Worm (Caenorhabditis elegans) whole organism, L3 larva: ENCODE results near the gene far-4.
A peak's percentile ranks its signal among the peaks of the same experiment; 100 is the strongest.

Source experiments
- R02D3.7 ChIP-seq: fragments of 150-350 bp; optimal IDR thresholded peaks from 2 replicates; lab custom pipeline; 2014; ENCODE audit warnings: missing biosample characterization, missing genetic modification characterization
- ama-1 ChIP-seq: fragments of 150-350 bp; optimal IDR thresholded peaks from 2 replicates; lab custom pipeline; 2018
- ceh-28 ChIP-seq: fragments of 150-350 bp; optimal IDR thresholded peaks from 2 replicates; lab custom pipeline; 2014; ENCODE audit warnings: missing biosample characterization, missing genetic modification reagents, missing genetic modification characterization
- ceh-9 ChIP-seq: sonication (generic microtip); optimal IDR thresholded peaks from 2 replicates; lab custom pipeline; 2018; ENCODE audit warnings: missing biosample characterization, missing genetic modification characterization
- daf-12 ChIP-seq: fragments of 150-350 bp; optimal IDR thresholded peaks from 2 replicates; lab custom pipeline; 2014; ENCODE audit warnings: missing biosample characterization, missing genetic modification reagents, missing genetic modification characterization
- egl-5 ChIP-seq: fragments of 150-350 bp; optimal IDR thresholded peaks from 2 replicates; lab custom pipeline; 2017; ENCODE audit warnings: missing biosample characterization, missing genetic modification reagents, missing genetic modification characterization, inconsistent platforms
- elt-2 ChIP-seq: sonication (generic microtip); optimal IDR thresholded peaks from 2 replicates; lab custom pipeline; 2016; ENCODE audit warnings: missing genetic modification reagents, mild to moderate bottlenecking, missing genetic modification characterization, missing compliant biosample characterization
- elt-3 ChIP-seq, 3 experiments: fragments of 150-350 bp in 1 of 3; sonication (generic microtip) in 2 of 3; optimal IDR thresholded peaks; 2 replicates in 2 of 3; 4 replicates in 1 of 3; lab custom pipeline; 2014 to 2017; ENCODE audit warnings: missing biosample characterization in 3 of 3, missing genetic modification characterization in 3 of 3
- fkh-10 ChIP-seq: sonication (generic microtip); optimal IDR thresholded peaks from 2 replicates; lab custom pipeline; 2017; ENCODE audit warnings: missing biosample characterization, missing genetic modification reagents, missing genetic modification characterization
- fos-1 ChIP-seq: fragments of 150-350 bp; optimal IDR thresholded peaks from 2 replicates; lab custom pipeline; 2014; ENCODE audit warnings: missing biosample characterization, missing genetic modification characterization
- hmg-11 ChIP-seq: sonication (generic microtip); optimal IDR thresholded peaks from 2 replicates; lab custom pipeline; 2016; ENCODE audit warnings: missing genetic modification characterization, missing compliant biosample characterization
- jun-1 ChIP-seq: fragments of 150-350 bp; optimal IDR thresholded peaks from 2 replicates; lab custom pipeline; 2014; ENCODE audit warnings: missing biosample characterization, missing genetic modification reagents, missing genetic modification characterization
- lin-15B ChIP-seq: fragments of 150-350 bp; optimal IDR thresholded peaks from 2 replicates; lab custom pipeline; 2014; ENCODE audit warnings: missing biosample characterization, missing genetic modification characterization
- lin-39 ChIP-seq: fragments of 150-350 bp; optimal IDR thresholded peaks from 2 replicates; lab custom pipeline; 2018; ENCODE audit warnings: missing biosample characterization, missing genetic modification reagents, missing genetic modification characterization
- nfya-1 ChIP-seq: sonication (generic microtip); optimal IDR thresholded peaks from 2 replicates; lab custom pipeline; 2017; ENCODE audit warnings: missing genetic modification characterization, mild to moderate bottlenecking, missing compliant biosample characterization, antibody characterized with exemption, moderate library complexity; ENCODE audit not compliant: insufficient read depth
- nhr-11 ChIP-seq: fragments of 150-350 bp; optimal IDR thresholded peaks from 2 replicates; lab custom pipeline; 2014; ENCODE audit warnings: missing biosample characterization, missing genetic modification characterization
- nhr-12 ChIP-seq: fragments of 150-350 bp; optimal IDR thresholded peaks from 2 replicates; lab custom pipeline; 2014; ENCODE audit warnings: missing biosample characterization, missing genetic modification characterization
- nhr-23 ChIP-seq: fragments of 150-350 bp; optimal IDR thresholded peaks from 2 replicates; lab custom pipeline; 2014; ENCODE audit warnings: missing biosample characterization, missing genetic modification reagents, missing genetic modification characterization
- nhr-237 ChIP-seq: fragments of 150-350 bp; optimal IDR thresholded peaks from 2 replicates; lab custom pipeline; 2014; ENCODE audit warnings: missing biosample characterization, missing genetic modification characterization
- nhr-25 ChIP-seq: sonication (generic microtip); optimal IDR thresholded peaks from 2 replicates; lab custom pipeline; 2017; ENCODE audit warnings: missing biosample characterization, missing genetic modification characterization
- nhr-28 ChIP-seq: fragments of 150-350 bp; optimal IDR thresholded peaks from 2 replicates; lab custom pipeline; 2014; ENCODE audit warnings: missing biosample characterization, missing genetic modification characterization
- nhr-43 ChIP-seq: sonication (generic microtip); optimal IDR thresholded peaks from 2 replicates; lab custom pipeline; 2016; ENCODE audit warnings: mild to moderate bottlenecking, missing genetic modification characterization, missing compliant biosample characterization; ENCODE audit not compliant: poor library complexity, severe bottlenecking
- pha-4 ChIP-seq: fragments of 150-350 bp; optimal IDR thresholded peaks from 2 replicates; lab custom pipeline; 2014; ENCODE audit warnings: missing biosample characterization, missing genetic modification reagents, missing genetic modification characterization
- pqm-1 ChIP-seq: fragments of 150-350 bp; optimal IDR thresholded peaks from 2 replicates; lab custom pipeline; 2017; ENCODE audit warnings: missing biosample characterization, missing genetic modification characterization, inconsistent platforms
- sea-2 ChIP-seq: fragments of 150-350 bp; sonication (generic microtip); optimal IDR thresholded peaks from 4 replicates; lab custom pipeline; 2014; ENCODE audit warnings: missing biosample characterization, missing genetic modification reagents, missing genetic modification characterization
- snpc-4 ChIP-seq: fragments of 150-350 bp; optimal IDR thresholded peaks from 2 replicates; lab custom pipeline; 2014; ENCODE audit warnings: missing biosample characterization, missing genetic modification characterization
- tbx-2 ChIP-seq: sonication (generic microtip); optimal IDR thresholded peaks from 2 replicates; lab custom pipeline; 2016; ENCODE audit warnings: mild to moderate bottlenecking, missing genetic modification characterization, missing compliant biosample characterization
- unc-39 ChIP-seq: sonication (generic microtip); optimal IDR thresholded peaks from 4 replicates; lab custom pipeline; 2017; ENCODE audit warnings: missing biosample characterization, missing genetic modification characterization
- unc-62 ChIP-seq: fragments of 150-350 bp; sonication (generic microtip); optimal IDR thresholded peaks from 4 replicates; lab custom pipeline; 2014; ENCODE audit warnings: missing biosample characterization, missing genetic modification reagents, missing genetic modification characterization
- zag-1 ChIP-seq: fragments of 150-350 bp; optimal IDR thresholded peaks from 2 replicates; lab custom pipeline; 2014; ENCODE audit warnings: missing biosample characterization, missing genetic modification characterization
- ztf-4 ChIP-seq: fragments of 150-350 bp; optimal IDR thresholded peaks from 2 replicates; lab custom pipeline; 2014; ENCODE audit warnings: missing biosample characterization, missing genetic modification characterization

far-4 gene

ce11 chrV:12953702-12954101 lies 45.8 kb downstream of the far-4 start, which contains the start of gene eif-3.K:
TSS of gene eif-3.K (plus strand) at chrV:12954002.
- TF ChIP-seq fkh-10 = no peak

ce11 chrV:12952287-12952686 lies 47.2 kb downstream of the far-4 start, which contains the start of gene pqn-68:
TSS of gene pqn-68 (plus strand) at chrV:12952636.
- TF ChIP-seq hmg-11 (peak; percentile 48), unc-39 (tag; lab: Kevin White, UChicago) (no peak), nhr-12 (tag; lab: Kevin White, UChicago) (no peak), nhr-23 (tag; lab: Kevin White, UChicago) (peak; percentile 12), pha-4 (peak; percentile 60), lin-15B (tag; lab: Kevin White, UChicago) (peak; percentile 33), nhr-11 (tag; lab: Kevin White, UChicago) (no peak), tbx-2 (tag; lab: Kevin White, UChicago) (no peak), nfya-1 (tag; lab: Kevin White, UChicago) (peak; percentile 42), fos-1 (tag; lab: Kevin White, UChicago) (no peak)
- TF ChIP-seq, all 47 proteins: peak for 5

- TF ChIP-seq R02D3.7 (tag; lab: Kevin White, UChicago) (no peak), egl-5 (tag; lab: Kevin White, UChicago) (no peak), tbx-2 (tag; lab: Kevin White, UChicago) (no peak), nhr-43 (tag; lab: Kevin White, UChicago) (peak; percentile 6), nhr-23 (tag; lab: Kevin White, UChicago) (peak; percentile 18), sea-2 (GFP tag; lab: Kevin White, UChicago) (no peak), fos-1 (tag; lab: Kevin White, UChicago) (no peak), ama-1 (lab: Kevin White, UChicago) (peak; percentile 72), lin-39 (tag; lab: Kevin White, UChicago) (peak; percentile 4), ztf-4 (no peak), lin-15B (tag; lab: Kevin White, UChicago) (peak; percentile 58), snpc-4 (tag; lab: Kevin White, UChicago) (peak; percentile 54), nhr-25 (tag; lab: Kevin White, UChicago) (peak; percentile 54), nhr-237 (no peak), nhr-11 (tag; lab: Kevin White, UChicago) (no peak), ceh-28 (tag; lab: Kevin White, UChicago) (no peak), jun-1 (no peak), hmg-11 (peak; percentile 42), zag-1 (tag; lab: Kevin White, UChicago) (no peak), pha-4 (peak; percentile 71), ceh-9 (tag; lab: Kevin White, UChicago) (no peak), nhr-28 (no peak), elt-2 (tag; lab: Kevin White, UChicago) (peak; percentile 42), pqm-1 (tag; lab: Kevin White, UChicago) (peak; percentile 22), daf-12 (tag; lab: Kevin White, UChicago) (no peak), elt-3 (tag; optimal IDR thresholded peaks at IDR 0.05; lab: Kevin White, UChicago) (no peak)
These were observed 48.5 kb downstream of the far-4 start, which contains the start of the genes T16G1.9 and T16G1.18 for ce11 chrV:12950812-12951528. TSS of gene T16G1.9 (minus strand) at chrV:12950862. TSS of gene T16G1.18 (plus strand) at chrV:12951304.

ce11 chrV:12949607-12950006 lies 49.9 kb downstream of the far-4 start, which contains the start of gene T16G1.13:
TSS of gene T16G1.13 (plus strand) at chrV:12949907.
- TF ChIP-seq snpc-4 (tag; lab: Kevin White, UChicago) (no peak), unc-62 (GFP tag; lab: Kevin White, UChicago) (no peak), ceh-9 (tag; lab: Kevin White, UChicago) (no peak)
